Fruit fly (Drosophila melanogaster) whole organism, embryonic: Measurements from ENCODE around the gene CG16789.
A peak's percentile ranks its signal among the peaks of the same experiment; 100 is the strongest.

Experiments
- Adf1 ChIP-seq: fragments of 200-800 bp; sonication (Bioruptor generic); IDR thresholded peaks from 2 replicates; pipeline ENCODE4 v1.3.6; 2022; ENCODE audit warnings: missing biosample characterization, missing genetic modification characterization
- Bgb ChIP-seq: fragments of 200-800 bp; sonication (Bioruptor generic); IDR thresholded peaks from 2 replicates; pipeline ENCODE4 v1.3.6; 2022; ENCODE audit warnings: missing biosample characterization, missing genetic modification characterization; ENCODE audit not compliant: partially characterized antibody
- BtbVII ChIP-seq: fragments of 200-800 bp; sonication (Bioruptor generic); optimal IDR thresholded peaks from 3 replicates; lab custom pipeline; 2017; ENCODE audit warnings: missing biosample characterization, mild to moderate bottlenecking, missing genetic modification characterization
- CG10321 ChIP-seq: fragments of 200-800 bp; sonication (Bioruptor generic); IDR thresholded peaks from 2 replicates; pipeline ENCODE4 v1.3.6; 2022; ENCODE audit warnings: missing biosample characterization, missing genetic modification characterization
- CG10979 ChIP-seq: fragments of 200-800 bp; sonication (Bioruptor generic); optimal IDR thresholded peaks from 2 replicates; lab custom pipeline; 2018; ENCODE audit warnings: missing biosample characterization, mild to moderate bottlenecking, missing genetic modification characterization, moderate library complexity
- CG12104 ChIP-seq: fragments of 200-800 bp; sonication (Bioruptor generic); optimal IDR thresholded peaks from 3 replicates; lab custom pipeline; 2016; ENCODE audit warnings: missing biosample characterization, missing genetic modification characterization
- CG12391 ChIP-seq: fragments of 200-800 bp; sonication (Bioruptor generic); optimal IDR thresholded peaks from 3 replicates; lab custom pipeline; 2018; ENCODE audit warnings: missing biosample characterization, mild to moderate bottlenecking, missing genetic modification characterization, moderate library complexity
- CG1603 ChIP-seq: fragments of 200-800 bp; sonication (Bioruptor generic); optimal IDR thresholded peaks from 2 replicates; lab custom pipeline; 2019; ENCODE audit warnings: missing biosample characterization, mild to moderate bottlenecking, missing genetic modification characterization, moderate library complexity
- CG16815 ChIP-seq: fragments of 200-800 bp; sonication (Bioruptor generic); optimal IDR thresholded peaks from 3 replicates; lab custom pipeline; 2017; ENCODE audit warnings: missing biosample characterization, mild to moderate bottlenecking, missing genetic modification characterization
- CG17385 ChIP-seq: fragments of 200-800 bp; sonication (Bioruptor generic); optimal IDR thresholded peaks from 3 replicates; lab custom pipeline; 2018; ENCODE audit warnings: missing biosample characterization, mild to moderate bottlenecking, missing genetic modification characterization
- CG17912 ChIP-seq: fragments of 200-800 bp; sonication (Bioruptor generic); optimal IDR thresholded peaks from 2 replicates; lab custom pipeline; 2018; ENCODE audit warnings: missing biosample characterization, mild to moderate bottlenecking, missing genetic modification characterization
- CG2889 ChIP-seq: fragments of 200-800 bp; sonication (Bioruptor generic); IDR thresholded peaks from 3 replicates; pipeline ENCODE4 v1.3.6; 2022; ENCODE audit warnings: missing biosample characterization, missing genetic modification characterization
- CG3281 ChIP-seq: fragments of 200-800 bp; sonication (Bioruptor generic); optimal IDR thresholded peaks from 3 replicates; lab custom pipeline; 2017; ENCODE audit warnings: missing biosample characterization, mild to moderate bottlenecking, missing genetic modification characterization
- CG33213 ChIP-seq: fragments of 200-800 bp; sonication (Bioruptor generic); optimal IDR thresholded peaks from 3 replicates; lab custom pipeline; 2016; ENCODE audit warnings: missing biosample characterization, missing genetic modification characterization
- CG3407 ChIP-seq: fragments of 200-800 bp; sonication (Bioruptor generic); optimal IDR thresholded peaks from 2 replicates; lab custom pipeline; 2018; ENCODE audit warnings: missing biosample characterization, mild to moderate bottlenecking, missing genetic modification characterization
- CG34422 ChIP-seq: fragments of 200-800 bp; sonication (Bioruptor generic); IDR thresholded peaks from 3 replicates; pipeline ENCODE4 v1.3.6; 2022; ENCODE audit warnings: missing biosample characterization, missing genetic modification characterization
- CG8388 ChIP-seq: fragments of 200-800 bp; sonication (Bioruptor generic); optimal IDR thresholded peaks from 2 replicates; lab custom pipeline; 2019; ENCODE audit warnings: missing biosample characterization, mild to moderate bottlenecking, missing genetic modification characterization, moderate library complexity
- CG8478 ChIP-seq: fragments of >200 bp; optimal IDR thresholded peaks from 2 replicates; lab custom pipeline; 2018
- Elba2 ChIP-seq: fragments of 200-800 bp; sonication (Bioruptor generic); optimal IDR thresholded peaks from 3 replicates; lab custom pipeline; 2016; ENCODE audit warnings: missing biosample characterization, missing genetic modification characterization
- Fer3 ChIP-seq: fragments of 200-800 bp; sonication (Bioruptor generic); optimal IDR thresholded peaks from 2 replicates; lab custom pipeline; 2018; ENCODE audit warnings: missing biosample characterization, mild to moderate bottlenecking, missing genetic modification characterization, moderate library complexity
- HLH4C ChIP-seq: fragments of 200-800 bp; sonication (Bioruptor generic); IDR thresholded peaks from 3 replicates; pipeline ENCODE4 v1.3.6; 2022; ENCODE audit warnings: missing biosample characterization, missing genetic modification characterization; ENCODE audit not compliant: partially characterized antibody
- Hr78 ChIP-seq, 2 experiments: fragments of 200-800 bp in 1 of 2; fragments of >200 bp in 1 of 2; sonication (Bioruptor generic) in 1 of 2; optimal IDR thresholded peaks; 2 replicates each; lab custom pipeline; 2017 to 2019; ENCODE audit warnings: missing biosample characterization in 2 of 2, missing genetic modification characterization in 2 of 2, mild to moderate bottlenecking in 1 of 2, moderate library complexity in 1 of 2
- Lhr ChIP-seq: fragments of 200-800 bp; sonication (Bioruptor generic); optimal IDR thresholded peaks from 3 replicates; lab custom pipeline; 2017; ENCODE audit warnings: mild to moderate bottlenecking, missing biosample characterization, missing genetic modification reagents, missing genetic modification characterization
- Lpt ChIP-seq: fragments of >200 bp; optimal IDR thresholded peaks from 2 replicates; lab custom pipeline; 2018; ENCODE audit warnings: missing biosample characterization, missing genetic modification characterization
- NK7.1 ChIP-seq: fragments of 200-800 bp; sonication (Bioruptor generic); optimal IDR thresholded peaks from 3 replicates; lab custom pipeline; 2016; ENCODE audit warnings: missing biosample characterization, missing genetic modification characterization
- NfI ChIP-seq: fragments of 200-800 bp; sonication (Bioruptor generic); optimal IDR thresholded peaks from 3 replicates; lab custom pipeline; 2018; ENCODE audit warnings: missing biosample characterization, mild to moderate bottlenecking, missing genetic modification characterization, moderate library complexity
- Ptx1 ChIP-seq: fragments of 200-800 bp; sonication (Bioruptor generic); IDR thresholded peaks from 2 replicates; pipeline ENCODE4 v1.3.6; 2022; ENCODE audit warnings: missing biosample characterization, missing genetic modification characterization
- Ravus ChIP-seq: fragments of 200-800 bp; sonication (Bioruptor generic); IDR thresholded peaks from 2 replicates; pipeline ENCODE4 v1.3.6; 2022; ENCODE audit warnings: missing biosample characterization, missing genetic modification characterization
- Ssrp ChIP-seq: fragments of 200-800 bp; sonication (Bioruptor generic); optimal IDR thresholded peaks from 2 replicates; lab custom pipeline; 2018; ENCODE audit warnings: missing biosample characterization, mild to moderate bottlenecking, missing genetic modification characterization, moderate library complexity
- YL-1 ChIP-seq: fragments of 200-800 bp; sonication (Bioruptor generic); optimal IDR thresholded peaks from 3 replicates; lab custom pipeline; 2017; ENCODE audit warnings: missing biosample characterization, mild to moderate bottlenecking, missing genetic modification characterization
- abd-A ChIP-seq: fragments of 200-800 bp; sonication (Bioruptor generic); optimal IDR thresholded peaks from 3 replicates; lab custom pipeline; 2019; ENCODE audit warnings: missing biosample characterization, mild to moderate bottlenecking, missing genetic modification characterization, moderate library complexity
- bab2 ChIP-seq: fragments of 200-800 bp; sonication (Bioruptor generic); optimal IDR thresholded peaks from 2 replicates; lab custom pipeline; 2016; ENCODE audit warnings: missing biosample characterization, missing genetic modification characterization
- bigmax ChIP-seq: fragments of 200-800 bp; sonication (Bioruptor generic); optimal IDR thresholded peaks from 2 replicates; lab custom pipeline; 2018; ENCODE audit warnings: missing biosample characterization, mild to moderate bottlenecking, missing genetic modification characterization
- cas ChIP-seq: fragments of 200-800 bp; sonication (Bioruptor generic); IDR thresholded peaks from 2 replicates; pipeline ENCODE4 v1.3.6; 2022; ENCODE audit warnings: missing biosample characterization, missing genetic modification characterization
- crp ChIP-seq, 2 experiments: fragments of 200-800 bp; sonication (Bioruptor generic); optimal IDR thresholded peaks; 2 replicates in 1 of 2; 3 replicates in 1 of 2; lab custom pipeline; 2017; ENCODE audit warnings: missing biosample characterization in 2 of 2, missing genetic modification characterization in 2 of 2, mild to moderate bottlenecking in 1 of 2, moderate library complexity in 1 of 2
- dimm ChIP-seq: fragments of 200-800 bp; sonication (Bioruptor generic); IDR thresholded peaks from 2 replicates; pipeline ENCODE4 v1.3.6; 2022; ENCODE audit warnings: missing biosample characterization, missing genetic modification characterization
- dmrt11E ChIP-seq: fragments of 200-800 bp; sonication (Bioruptor generic); optimal IDR thresholded peaks from 3 replicates; lab custom pipeline; 2018; ENCODE audit warnings: missing biosample characterization, mild to moderate bottlenecking, missing genetic modification characterization, moderate library complexity
- dysf ChIP-seq: fragments of 200-800 bp; sonication (Bioruptor generic); IDR thresholded peaks from 3 replicates; pipeline ENCODE4 v1.3.6; 2022; ENCODE audit warnings: missing biosample characterization, missing genetic modification characterization
- fd3F ChIP-seq: fragments of 200-800 bp; sonication (Bioruptor generic); optimal IDR thresholded peaks from 2 replicates; lab custom pipeline; 2018; ENCODE audit warnings: missing biosample characterization, mild to moderate bottlenecking, missing genetic modification characterization, moderate library complexity
- gcm2 ChIP-seq: fragments of 200-800 bp; sonication (Bioruptor generic); optimal IDR thresholded peaks from 2 replicates; lab custom pipeline; 2016; ENCODE audit warnings: missing biosample characterization, missing genetic modification characterization
- gro ChIP-seq: fragments of 200-800 bp; sonication (Bioruptor generic); optimal IDR thresholded peaks from 2 replicates; lab custom pipeline; 2016; ENCODE audit warnings: missing biosample characterization, missing genetic modification characterization
- inv ChIP-seq: fragments of 200-800 bp; sonication (Bioruptor generic); IDR thresholded peaks from 2 replicates; pipeline ENCODE4 v1.3.6; 2022; ENCODE audit warnings: missing biosample characterization, missing genetic modification characterization; ENCODE audit not compliant: partially characterized antibody
- jumu ChIP-seq: fragments of 200-800 bp; sonication (Bioruptor generic); optimal IDR thresholded peaks from 3 replicates; lab custom pipeline; 2016; ENCODE audit warnings: missing biosample characterization, missing genetic modification characterization
- lmd ChIP-seq: fragments of 200-800 bp; sonication (Bioruptor generic); IDR thresholded peaks from 2 replicates; pipeline ENCODE4 v1.3.6; 2022; ENCODE audit warnings: missing biosample characterization, missing genetic modification characterization
- lola ChIP-seq, 3 experiments: fragments of >200 bp in 2 of 3; fragments of 200-800 bp in 1 of 3; sonication (Bioruptor generic) in 1 of 3; optimal IDR thresholded peaks; 2 replicates each; lab custom pipeline; 2017 to 2019; ENCODE audit warnings: missing biosample characterization in 3 of 3, missing genetic modification characterization in 3 of 3, mild to moderate bottlenecking in 1 of 3, moderate library complexity in 1 of 3
- luna ChIP-seq: fragments of 200-800 bp; sonication (Bioruptor generic); optimal IDR thresholded peaks from 2 replicates; lab custom pipeline; 2016; ENCODE audit warnings: missing biosample characterization, missing genetic modification characterization
- ro ChIP-seq: fragments of 200-800 bp; sonication (Bioruptor generic); IDR thresholded peaks from 2 replicates; pipeline ENCODE4 v1.3.6; 2022; ENCODE audit warnings: missing biosample characterization, missing genetic modification characterization
- sim ChIP-seq: fragments of 200-800 bp; sonication (Bioruptor generic); IDR thresholded peaks from 2 replicates; pipeline ENCODE4 v1.3.6; 2022; ENCODE audit warnings: missing biosample characterization, missing genetic modification characterization
- sug ChIP-seq: fragments of 200-800 bp; optimal IDR thresholded peaks from 2 replicates; lab custom pipeline; 2019; ENCODE audit warnings: missing biosample characterization, mild to moderate bottlenecking, missing genetic modification characterization, moderate library complexity
- usp ChIP-seq: fragments of >200 bp; optimal IDR thresholded peaks from 2 replicates; lab custom pipeline; 2017; ENCODE audit warnings: missing biosample characterization, missing genetic modification characterization
- vvl ChIP-seq: fragments of 200-800 bp; sonication (Bioruptor generic); IDR thresholded peaks from 2 replicates; pipeline ENCODE4 v1.3.6; 2022; ENCODE audit warnings: missing biosample characterization, missing genetic modification characterization

CG16789 gene

DNA sequence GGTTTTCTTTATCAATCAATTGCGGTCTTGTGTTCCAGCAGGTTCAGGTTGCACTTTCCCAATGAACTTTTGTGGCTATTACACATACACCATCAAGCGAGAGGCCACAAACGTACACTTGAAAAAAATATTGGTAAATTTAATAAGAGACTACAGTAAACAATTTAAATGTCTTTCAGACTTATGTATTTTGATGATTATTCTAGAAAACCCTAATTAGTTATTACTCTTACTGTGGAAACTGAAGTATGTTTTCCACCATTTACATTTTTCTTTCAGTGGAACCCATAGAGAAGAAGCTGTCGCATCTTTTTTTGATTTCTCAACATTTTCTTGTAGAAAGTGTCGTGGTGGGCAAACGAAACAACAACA, 31.9 kb upstream of the CG16789 start (continued):
- TF ChIP-seq fd3F (GFP tag; lab: Kevin White, UChicago) (peak; percentile 83), luna (GFP tag; lab: Kevin White, UChicago) (peak; percentile 80), dimm (GFP tag; lab: Robert Waterston, UW) (peak; percentile 82), CG8478 (lab: Kevin White, UChicago) (no peak), inv (GFP tag; lab: Robert Waterston, UW) (no peak), dmrt11E (tag; lab: Kevin White, UChicago) (peak; percentile 82), YL-1 (GFP tag; lab: Kevin White, UChicago) (peak; percentile 70), cas (GFP tag; lab: Robert Waterston, UW) (0 out of 2 replicates have a peak, but pooled peaks have one; percentile 35), CG16815 (GFP tag; lab: Kevin White, UChicago) (peak; percentile 74), Elba2 (no peak), ro (peak; percentile 61), CG1603 (tag; lab: Kevin White, UChicago) (peak; percentile 90), CG34422 (peak; percentile 90), sim (GFP tag; lab: Robert Waterston, UW) (peak; percentile 91), Adf1 (no peak), Ptx1 (GFP tag; lab: Robert Waterston, UW) (peak; percentile 92), CG8388 (GFP tag; lab: Kevin White, UChicago) (peak; percentile 96), abd-A (tag; lab: Kevin White, UChicago) (no peak), CG12104 (GFP tag; lab: Kevin White, UChicago) (peak; percentile 81), Fer3 (tag; lab: Kevin White, UChicago) (peak; percentile 94), lola (GFP tag; optimal IDR thresholded peaks at IDR 0.05; lab: Kevin White, UChicago) (peak in 1 of 3 experiments; percentile 89), usp (no peak), sug (tag; lab: Kevin White, UChicago) (peak; percentile 26), vvl (GFP tag; lab: Robert Waterston, UW) (peak; percentile 97), CG10979 (peak; percentile 96), Bgb (GFP tag; lab: Robert Waterston, UW) (no peak), HLH4C (GFP tag; lab: Robert Waterston, UW) (no peak), CG33213 (GFP tag; lab: Kevin White, UChicago) (peak; percentile 75), CG3407 (GFP tag; lab: Kevin White, UChicago) (peak; percentile 89), gcm2 (GFP tag; lab: Kevin White, UChicago) (peak; percentile 50), Hr78 (GFP tag; optimal IDR thresholded peaks at IDR 0.05; lab: Kevin White, UChicago) (peak in 1 of 2 experiments; percentile 68), NK7.1 (GFP tag; lab: Kevin White, UChicago) (peak; percentile 81), BtbVII (peak; percentile 85), bab2 (GFP tag; lab: Kevin White, UChicago) (peak; percentile 95), jumu (GFP tag; lab: Kevin White, UChicago) (peak; percentile 81), CG12391 (peak; percentile 95), Lhr (GFP tag; lab: Kevin White, UChicago) (peak; percentile 89), gro (GFP tag; lab: Kevin White, UChicago) (peak; percentile 88), CG2889 (GFP tag; lab: Robert Waterston, UW) (peak; percentile 84), lmd (GFP tag; lab: Robert Waterston, UW) (peak; percentile 87), CG17385 (GFP tag; lab: Kevin White, UChicago) (peak; percentile 89), CG17912 (GFP tag; lab: Kevin White, UChicago) (peak; percentile 58), NfI (GFP tag; lab: Kevin White, UChicago) (peak; percentile 85), Ravus (peak; percentile 56), Lpt (GFP tag; lab: Kevin White, UChicago) (no peak), dysf (GFP tag; lab: Robert Waterston, UW) (peak; percentile 91), bigmax (no peak), CG10321 (peak; percentile 59), CG3281 (peak; percentile 87), crp (GFP tag; optimal IDR thresholded peaks at IDR 0.05; lab: Kevin White, UChicago) (peak in 1 of 2 experiments; percentile 46), Ssrp (tag; lab: Kevin White, UChicago) (peak; percentile 95)
